Worm (Caenorhabditis elegans) whole organism, L3 larva: Measurements from ENCODE around the gene F20D12.7.

ENCODE experiments used
- fos-1 ChIP-seq: fragments of 150-350 bp; optimal IDR thresholded peaks from 2 replicates; lab custom pipeline; 2014; ENCODE audit warnings: missing biosample characterization, missing genetic modification characterization
- lin-39 ChIP-seq: fragments of 150-350 bp; optimal IDR thresholded peaks from 2 replicates; lab custom pipeline; 2018; ENCODE audit warnings: missing biosample characterization, missing genetic modification reagents, missing genetic modification characterization
- skn-1 ChIP-seq: fragments of 150-350 bp; optimal IDR thresholded peaks from 2 replicates; lab custom pipeline; 2014; ENCODE audit warnings: missing biosample characterization, missing genetic modification characterization

- TF ChIP-seq fos-1 (tag; lab: Kevin White, UChicago) (no peak), lin-39 (tag; lab: Kevin White, UChicago) (no peak), skn-1 (tag; lab: Kevin White, UChicago) (no peak)
Observed at ce11 chrIV:7983021-7983420, 44.3 kb upstream of the F20D12.7 start.
